Fruit fly (Drosophila melanogaster) whole organism, embryonic: ENCODE results near the gene Acyp.

ENCODE experiments used
- ATbp ChIP-seq: fragments of 200-800 bp; sonication (Bioruptor generic); optimal IDR thresholded peaks from 2 replicates; lab custom pipeline; 2017; ENCODE audit warnings: missing biosample characterization, mild to moderate bottlenecking, missing genetic modification characterization, missing genetic modification reagents
- Adf1 ChIP-seq: fragments of 200-800 bp; sonication (Bioruptor generic); IDR thresholded peaks from 2 replicates; pipeline ENCODE4 v1.3.6; 2022; ENCODE audit warnings: missing biosample characterization, missing genetic modification characterization
- Antp ChIP-seq: fragments of 200-800 bp; sonication (Bioruptor generic); optimal IDR thresholded peaks from 3 replicates; lab custom pipeline; 2016; ENCODE audit warnings: missing biosample characterization, missing genetic modification characterization
- CG10274 ChIP-seq: fragments of 200-800 bp; sonication (Bioruptor generic); optimal IDR thresholded peaks from 3 replicates; lab custom pipeline; 2017; ENCODE audit warnings: missing biosample characterization, mild to moderate bottlenecking, missing genetic modification characterization
- CG10366 ChIP-seq: fragments of 200-800 bp; sonication (Bioruptor generic); IDR thresholded peaks from 2 replicates; pipeline ENCODE4 v1.3.6; 2022; ENCODE audit warnings: missing biosample characterization, missing genetic modification characterization
- CG11723 ChIP-seq: fragments of 200-800 bp; sonication (Bioruptor generic); optimal IDR thresholded peaks from 2 replicates; lab custom pipeline; 2017; ENCODE audit warnings: missing biosample characterization, mild to moderate bottlenecking, missing genetic modification characterization
- CG1233 ChIP-seq: fragments of 200-800 bp; sonication (Bioruptor generic); optimal IDR thresholded peaks from 4 replicates; lab custom pipeline; 2018; ENCODE audit warnings: missing biosample characterization, mild to moderate bottlenecking, missing genetic modification characterization
- CG12942 ChIP-seq: fragments of 200-800 bp; sonication (Bioruptor generic); optimal IDR thresholded peaks from 3 replicates; lab custom pipeline; 2016; ENCODE audit warnings: missing biosample characterization, missing genetic modification characterization
- CG13894 ChIP-seq: fragments of 200-800 bp; sonication (Bioruptor generic); optimal IDR thresholded peaks from 3 replicates; lab custom pipeline; 2018; ENCODE audit warnings: missing biosample characterization, mild to moderate bottlenecking, missing genetic modification characterization, moderate library complexity
- CG17186 ChIP-seq: fragments of 200-800 bp; sonication (Bioruptor generic); optimal IDR thresholded peaks from 3 replicates; lab custom pipeline; 2017; ENCODE audit warnings: missing biosample characterization, missing genetic modification reagents, missing genetic modification characterization
- CG1832 ChIP-seq: fragments of 200-800 bp; sonication (Bioruptor generic); optimal IDR thresholded peaks from 2 replicates; lab custom pipeline; 2017; ENCODE audit warnings: missing biosample characterization, mild to moderate bottlenecking, missing genetic modification characterization, inconsistent platforms
- CG2202 ChIP-seq: fragments of 200-800 bp; sonication (Bioruptor generic); optimal IDR thresholded peaks from 2 replicates; lab custom pipeline; 2018; ENCODE audit warnings: missing biosample characterization, mild to moderate bottlenecking, missing genetic modification characterization
- CG5953 ChIP-seq: fragments of 200-800 bp; sonication (Bioruptor generic); IDR thresholded peaks from 2 replicates; pipeline ENCODE4 v1.3.6; 2022; ENCODE audit warnings: missing biosample characterization, missing genetic modification characterization
- CG6654 ChIP-seq: fragments of 200-800 bp; sonication (Bioruptor generic); optimal IDR thresholded peaks from 2 replicates; lab custom pipeline; 2017; ENCODE audit warnings: missing biosample characterization, mild to moderate bottlenecking, missing genetic modification characterization
- CG7556 ChIP-seq: fragments of 200-800 bp; sonication (Bioruptor generic); optimal IDR thresholded peaks from 2 replicates; lab custom pipeline; 2017; ENCODE audit warnings: missing biosample characterization, mild to moderate bottlenecking, missing genetic modification characterization
- CG7987 ChIP-seq: fragments of 200-800 bp; sonication (Bioruptor generic); optimal IDR thresholded peaks from 2 replicates; lab custom pipeline; 2018; ENCODE audit warnings: missing biosample characterization, mild to moderate bottlenecking, missing genetic modification characterization, moderate library complexity
- CG9215 ChIP-seq: fragments of 200-800 bp; sonication (Bioruptor generic); IDR thresholded peaks from 2 replicates; pipeline ENCODE4 v1.3.6; 2022; ENCODE audit warnings: missing biosample characterization, missing genetic modification characterization
- Dad ChIP-seq: fragments of 200-800 bp; sonication (Bioruptor generic); optimal IDR thresholded peaks from 3 replicates; lab custom pipeline; 2016; ENCODE audit warnings: missing biosample characterization, missing genetic modification characterization
- Dfd ChIP-seq, 2 experiments: fragments of >200 bp; optimal IDR thresholded peaks; 2 replicates each; lab custom pipeline; 2017; ENCODE audit warnings: missing biosample characterization in 2 of 2, missing genetic modification characterization in 2 of 2
- Dip3 ChIP-seq: fragments of 200-800 bp; sonication (Bioruptor generic); optimal IDR thresholded peaks from 3 replicates; lab custom pipeline; 2016; ENCODE audit warnings: missing biosample characterization, missing genetic modification characterization
- Dp ChIP-seq: fragments of 200-800 bp; sonication (Bioruptor generic); optimal IDR thresholded peaks from 2 replicates; lab custom pipeline; 2018; ENCODE audit warnings: missing biosample characterization, mild to moderate bottlenecking, missing genetic modification characterization, moderate library complexity
- Eip74EF ChIP-seq, 2 experiments: fragments of 200-800 bp in 1 of 2; fragments of >200 bp in 1 of 2; sonication (Bioruptor generic) in 1 of 2; optimal IDR thresholded peaks; 2 replicates each; lab custom pipeline; 2017 to 2019; ENCODE audit warnings: missing biosample characterization in 2 of 2, missing genetic modification characterization in 2 of 2, mild to moderate bottlenecking in 1 of 2, moderate library complexity in 1 of 2
- Ets97D ChIP-seq: fragments of 200-800 bp; sonication (Bioruptor generic); optimal IDR thresholded peaks from 3 replicates; lab custom pipeline; 2016; ENCODE audit warnings: missing biosample characterization, missing genetic modification characterization
- Gsc ChIP-seq: fragments of 200-800 bp; sonication (Bioruptor generic); IDR thresholded peaks from 2 replicates; pipeline ENCODE4 v1.3.6; 2022; ENCODE audit warnings: missing biosample characterization, missing genetic modification characterization
- Hr3 ChIP-seq: fragments of 200-800 bp; sonication (Bioruptor generic); optimal IDR thresholded peaks from 3 replicates; lab custom pipeline; 2016; ENCODE audit warnings: missing biosample characterization, missing genetic modification characterization
- Meics ChIP-seq: fragments of 200-800 bp; sonication (Bioruptor generic); optimal IDR thresholded peaks from 2 replicates; lab custom pipeline; 2017; ENCODE audit warnings: missing biosample characterization, mild to moderate bottlenecking, missing genetic modification characterization
- NK7.1 ChIP-seq: fragments of 200-800 bp; sonication (Bioruptor generic); optimal IDR thresholded peaks from 3 replicates; lab custom pipeline; 2016; ENCODE audit warnings: missing biosample characterization, missing genetic modification characterization
- Nf-YB ChIP-seq: fragments of 200-800 bp; sonication (Bioruptor generic); optimal IDR thresholded peaks from 3 replicates; lab custom pipeline; 2019; ENCODE audit warnings: missing biosample characterization, mild to moderate bottlenecking, missing genetic modification characterization, moderate library complexity
- Opbp ChIP-seq: fragments of 200-800 bp; sonication (Bioruptor generic); IDR thresholded peaks from 3 replicates; pipeline ENCODE4 v1.3.6; 2022; ENCODE audit warnings: missing biosample characterization, missing genetic modification characterization; ENCODE audit not compliant: partially characterized antibody
- Sox102F ChIP-seq: fragments of 200-800 bp; sonication (Bioruptor generic); optimal IDR thresholded peaks from 2 replicates; lab custom pipeline; 2018; ENCODE audit warnings: missing biosample characterization, mild to moderate bottlenecking, missing genetic modification characterization, moderate library complexity
- Sry-β ChIP-seq: fragments of 200-800 bp; sonication (Bioruptor generic); optimal IDR thresholded peaks from 2 replicates; lab custom pipeline; 2018; ENCODE audit warnings: missing biosample characterization, mild to moderate bottlenecking, missing genetic modification characterization, moderate library complexity
- Stat92E ChIP-seq, 3 experiments: fragments of >200 bp in 2 of 3; fragments of 200-800 bp in 1 of 3; sonication (Bioruptor generic) in 1 of 3; optimal IDR thresholded peaks; 2 replicates each; lab custom pipeline; 2017 to 2019; ENCODE audit warnings: missing biosample characterization in 3 of 3, missing genetic modification characterization in 3 of 3, mild to moderate bottlenecking in 1 of 3, moderate library complexity in 1 of 3
- ase ChIP-seq: fragments of 200-800 bp; sonication (Bioruptor generic); IDR thresholded peaks from 3 replicates; pipeline ENCODE4 v1.3.6; 2022; ENCODE audit warnings: missing biosample characterization, missing genetic modification characterization
- ash1 ChIP-seq: fragments of 200-800 bp; sonication (Bioruptor generic); optimal IDR thresholded peaks from 2 replicates; lab custom pipeline; 2018; ENCODE audit warnings: missing biosample characterization, mild to moderate bottlenecking, missing genetic modification characterization
- bab2 ChIP-seq: fragments of 200-800 bp; sonication (Bioruptor generic); optimal IDR thresholded peaks from 2 replicates; lab custom pipeline; 2016; ENCODE audit warnings: missing biosample characterization, missing genetic modification characterization
- bigmax ChIP-seq: fragments of 200-800 bp; sonication (Bioruptor generic); optimal IDR thresholded peaks from 2 replicates; lab custom pipeline; 2018; ENCODE audit warnings: missing biosample characterization, mild to moderate bottlenecking, missing genetic modification characterization
- cato ChIP-seq: fragments of 200-800 bp; sonication (Bioruptor generic); optimal IDR thresholded peaks from 2 replicates; lab custom pipeline; 2016; ENCODE audit warnings: missing biosample characterization, missing genetic modification characterization, borderline replicate concordance
- chif ChIP-seq, 2 experiments: fragments of 200-800 bp; sonication (Bioruptor generic); optimal IDR thresholded peaks; 3 replicates each; lab custom pipeline; 2016; ENCODE audit warnings: missing biosample characterization in 2 of 2, missing genetic modification characterization in 2 of 2
- chn ChIP-seq: fragments of 200-800 bp; sonication (Bioruptor generic); optimal IDR thresholded peaks from 2 replicates; lab custom pipeline; 2016; ENCODE audit warnings: missing biosample characterization, missing genetic modification characterization
- emc ChIP-seq: fragments of 200-800 bp; sonication (Bioruptor generic); optimal IDR thresholded peaks from 2 replicates; lab custom pipeline; 2016; ENCODE audit warnings: missing biosample characterization, missing genetic modification characterization
- grau ChIP-seq: fragments of 200-800 bp; optimal IDR thresholded peaks from 3 replicates; lab custom pipeline; 2019; ENCODE audit warnings: missing biosample characterization, mild to moderate bottlenecking, missing genetic modification characterization, moderate library complexity
- jumu ChIP-seq: fragments of 200-800 bp; sonication (Bioruptor generic); optimal IDR thresholded peaks from 3 replicates; lab custom pipeline; 2016; ENCODE audit warnings: missing biosample characterization, missing genetic modification characterization
- ken ChIP-seq: fragments of 200-800 bp; sonication (Bioruptor generic); IDR thresholded peaks from 3 replicates; pipeline ENCODE4 v1.3.6; 2022; ENCODE audit warnings: missing biosample characterization, missing genetic modification characterization
- luna ChIP-seq: fragments of 200-800 bp; sonication (Bioruptor generic); optimal IDR thresholded peaks from 2 replicates; lab custom pipeline; 2016; ENCODE audit warnings: missing biosample characterization, missing genetic modification characterization
- nom ChIP-seq: fragments of 200-800 bp; sonication (Bioruptor generic); optimal IDR thresholded peaks from 2 replicates; lab custom pipeline; 2017; ENCODE audit warnings: missing biosample characterization, missing genetic modification characterization, mild to moderate bottlenecking, moderate library complexity, missing genetic modification reagents
- peb ChIP-seq: fragments of 200-800 bp; sonication (Bioruptor generic); IDR thresholded peaks from 2 replicates; pipeline ENCODE4 v1.3.6; 2022; ENCODE audit warnings: missing biosample characterization, missing genetic modification characterization
- run ChIP-seq: fragments of 200-800 bp; sonication (Bioruptor generic); optimal IDR thresholded peaks from 3 replicates; lab custom pipeline; 2018; ENCODE audit warnings: missing biosample characterization, mild to moderate bottlenecking, missing genetic modification characterization
- twi ChIP-seq: fragments of 200-800 bp; optimal IDR thresholded peaks from 2 replicates; lab custom pipeline; 2019; ENCODE audit warnings: missing biosample characterization, mild to moderate bottlenecking, missing genetic modification characterization, moderate library complexity
- wdn ChIP-seq: fragments of 200-800 bp; sonication (Bioruptor generic); IDR thresholded peaks from 2 replicates; pipeline ENCODE4 v1.3.6; 2022; ENCODE audit warnings: missing biosample characterization, missing genetic modification characterization

Gene Acyp

DNA sequence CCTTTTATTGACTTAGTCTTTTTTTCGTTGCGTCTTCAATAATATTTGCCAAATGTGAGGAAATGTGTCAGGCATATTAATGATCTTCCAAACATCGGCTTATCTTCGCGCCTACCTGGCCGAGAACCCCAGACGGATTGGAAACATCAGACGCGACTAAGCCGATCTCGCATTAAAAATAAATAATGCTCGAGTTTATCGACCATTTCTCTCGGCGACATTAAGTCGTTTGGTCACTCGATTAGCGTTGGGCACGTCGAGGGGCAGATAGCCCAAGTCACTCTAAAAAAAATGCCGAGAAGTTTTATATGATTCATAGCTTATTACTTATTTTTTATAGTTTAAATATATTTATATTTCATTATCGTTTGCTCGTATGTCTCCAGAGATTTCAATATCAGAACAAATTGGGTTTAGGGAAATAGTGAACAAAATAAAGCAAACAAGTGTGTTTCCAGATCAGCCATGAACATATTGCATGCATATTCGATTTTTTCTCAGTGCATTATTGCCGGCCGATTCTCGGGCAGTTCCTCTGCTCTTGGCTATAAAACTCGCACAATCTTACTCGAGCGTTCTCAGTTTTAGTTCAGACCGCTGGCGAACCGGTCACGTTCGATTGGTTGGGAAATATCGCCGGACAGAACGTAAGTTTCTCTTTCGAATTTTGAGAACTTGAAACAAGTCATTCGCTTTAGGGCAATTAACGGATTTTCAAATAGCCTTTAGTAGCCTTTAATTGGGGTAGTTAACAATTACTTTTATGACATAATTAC is 6.6 kb upstream of the Acyp start, which contains the start of gene Ance (continued):
- TF ChIP-seq Antp (no peak), CG17186 (GFP tag; lab: Kevin White, UChicago) (no peak), Dad (GFP tag; lab: Kevin White, UChicago) (no peak), ATbp (GFP tag; lab: Kevin White, UChicago) (no peak), CG7556 (GFP tag; lab: Kevin White, UChicago) (peak; percentile 46), nom (GFP tag; lab: Kevin White, UChicago) (no peak), Gsc (no peak), CG13894 (tag; lab: Kevin White, UChicago) (peak; percentile 88), ash1 (GFP tag; lab: Kevin White, UChicago) (no peak), emc (GFP tag; lab: Kevin White, UChicago) (no peak), jumu (GFP tag; lab: Kevin White, UChicago) (no peak), CG1832 (GFP tag; lab: Kevin White, UChicago) (no peak), cato (GFP tag; lab: Kevin White, UChicago) (no peak), Dfd (GFP tag; optimal IDR thresholded peaks at IDR 0.05; lab: Kevin White, UChicago) (no peak), CG10366 (GFP tag; lab: Robert Waterston, UW) (no peak), Dip3 (GFP tag; lab: Kevin White, UChicago) (peak; percentile 40), CG12942 (GFP tag; lab: Kevin White, UChicago) (no peak), Eip74EF (GFP tag; optimal IDR thresholded peaks at IDR 0.05; lab: Kevin White, UChicago) (peak in 1 of 2 experiments; percentile 62), CG5953 (GFP tag; lab: Robert Waterston, UW) (no peak), Ets97D (no peak), Sry-β (GFP tag; lab: Kevin White, UChicago) (no peak), CG11723 (no peak), ken (GFP tag; lab: Robert Waterston, UW) (no peak), Dp (GFP tag; lab: Kevin White, UChicago) (no peak), grau (tag; lab: Kevin White, UChicago) (peak; percentile 71), CG10274 (GFP tag; lab: Kevin White, UChicago) (no peak), run (tag; lab: Kevin White, UChicago) (no peak), CG2202 (tag; lab: Kevin White, UChicago) (no peak), twi (tag; lab: Kevin White, UChicago) (no peak), CG1233 (no peak), Stat92E (GFP tag; optimal IDR thresholded peaks at IDR 0.05; lab: Kevin White, UChicago) (peak in 1 of 3 experiments; percentile 41), Meics (peak; percentile 61), chif (GFP tag; optimal IDR thresholded peaks at IDR 0.05; lab: Kevin White, UChicago) (no peak), chn (GFP tag; lab: Kevin White, UChicago) (no peak), ase (no peak), bigmax (GFP tag; lab: Kevin White, UChicago) (no peak), NK7.1 (no peak), Adf1 (no peak; the same call in 1 of the 2 replicates), Sox102F (GFP tag; lab: Kevin White, UChicago) (no peak), Nf-YB (GFP tag; lab: Kevin White, UChicago) (no peak), luna (GFP tag; lab: Kevin White, UChicago) (no peak), CG6654 (GFP tag; lab: Kevin White, UChicago) (no peak), CG9215 (GFP tag; lab: Robert Waterston, UW) (peak; percentile 39; the same call in 1 of the 2 replicates), Opbp (GFP tag; lab: Robert Waterston, UW) (no peak), wdn (GFP tag; lab: Robert Waterston, UW) (0 out of 2 replicates have a peak, but pooled peaks have one; percentile 48), bab2 (GFP tag; lab: Kevin White, UChicago) (no peak), peb (GFP tag; lab: Robert Waterston, UW) (no peak), Hr3 (GFP tag; lab: Kevin White, UChicago) (peak; percentile 23), CG7987 (no peak)
